Worm (Caenorhabditis elegans) whole organism, midembryonic: ENCODE measurements around the gene scd-1.

Source experiments
- cog-1 ChIP-seq: sonication (generic microtip); optimal IDR thresholded peaks from 2 replicates; lab custom pipeline; 2016; ENCODE audit warnings: missing genetic modification characterization, missing compliant biosample characterization
- flt-1 ChIP-seq: fragments of 200-800 bp; sonication (Bioruptor generic); IDR thresholded peaks from 2 replicates; pipeline ENCODE4 v1.3.6; 2022; ENCODE audit warnings: missing genetic modification characterization, missing compliant biosample characterization
- med-1 ChIP-seq: sonication (generic microtip); optimal IDR thresholded peaks from 2 replicates; lab custom pipeline; 2017; ENCODE audit warnings: missing genetic modification characterization, mild to moderate bottlenecking, missing compliant biosample characterization, antibody characterized with exemption, missing genetic modification reagents; ENCODE audit not compliant: insufficient read depth
- tab-1 ChIP-seq: fragments of 200-800 bp; sonication (Bioruptor generic); IDR thresholded peaks from 2 replicates; pipeline ENCODE4 v1.3.6; 2022; ENCODE audit warnings: missing genetic modification characterization, missing compliant biosample characterization
- ztf-23 ChIP-seq: fragments of 200-800 bp; sonication (Bioruptor generic); IDR thresholded peaks from 2 replicates; pipeline ENCODE4 v1.3.6; 2022; ENCODE audit warnings: missing genetic modification reagents, missing genetic modification characterization, missing compliant biosample characterization
- ztf-29 ChIP-seq: fragments of 200-800 bp; sonication (Bioruptor generic); IDR thresholded peaks from 2 replicates; pipeline ENCODE4 v1.3.6; 2022; ENCODE audit warnings: missing genetic modification reagents, missing genetic modification characterization, missing compliant biosample characterization

DNA sequence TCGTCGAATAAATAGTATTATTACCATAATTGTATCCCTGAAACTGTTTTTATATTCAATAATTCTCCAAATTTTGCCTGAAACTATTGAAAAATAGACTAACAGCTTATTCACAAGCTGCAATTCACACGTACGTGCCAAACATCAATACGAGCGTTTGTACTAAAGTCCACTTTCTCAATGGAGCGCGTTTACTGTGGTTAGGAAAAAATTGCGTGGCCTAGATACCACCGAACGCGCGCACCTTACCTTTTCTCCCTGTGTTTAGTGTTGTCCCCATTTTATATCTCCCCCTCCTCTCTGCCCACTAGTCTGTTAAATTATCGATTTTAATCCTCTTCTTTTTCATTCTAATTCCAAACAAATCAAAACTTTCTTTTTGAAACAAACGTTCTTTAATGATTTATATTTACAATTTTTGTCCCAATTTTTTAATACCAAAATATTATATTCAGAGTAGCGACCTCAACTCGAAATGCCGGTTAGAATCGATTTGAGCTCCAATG is 71.2 kb downstream of the scd-1 start, which contains the start of the genes T18D3.9 and T18D3.1:
- TF ChIP-seq tab-1 (GFP tag; lab: Robert Waterston, UW) (no peak), flt-1 (GFP tag; lab: Robert Waterston, UW) (0 out of 2 replicates have a peak, but pooled peaks have one; percentile 9), med-1 (GFP tag; lab: Kevin White, UChicago) (no peak), cog-1 (peak; percentile 15), ztf-23 (GFP tag; lab: Robert Waterston, UW) (no peak), ztf-29 (GFP tag; lab: Robert Waterston, UW) (no peak)
